Fruit fly (Drosophila melanogaster) whole organism, embryonic: ENCODE data around the gene Tet.

ENCODE experiments used
- ATbp ChIP-seq: fragments of 200-800 bp; sonication (Bioruptor generic); optimal IDR thresholded peaks from 2 replicates; lab custom pipeline; 2017; ENCODE audit warnings: missing biosample characterization, mild to moderate bottlenecking, missing genetic modification characterization, missing genetic modification reagents
- Asciz ChIP-seq: fragments of 200-800 bp; sonication (Bioruptor generic); optimal IDR thresholded peaks from 2 replicates; lab custom pipeline; 2017; ENCODE audit warnings: missing biosample characterization, mild to moderate bottlenecking, missing genetic modification characterization, missing genetic modification reagents
- C15 ChIP-seq: fragments of 200-800 bp; sonication (Bioruptor generic); IDR thresholded peaks from 3 replicates; pipeline ENCODE4 v1.3.6; 2022; ENCODE audit warnings: missing biosample characterization, missing genetic modification characterization
- CG10462 ChIP-seq: fragments of 200-800 bp; sonication (Bioruptor generic); optimal IDR thresholded peaks from 2 replicates; lab custom pipeline; 2016; ENCODE audit warnings: missing biosample characterization, missing genetic modification characterization
- CG12769 ChIP-seq: fragments of 200-800 bp; sonication (Bioruptor generic); optimal IDR thresholded peaks from 2 replicates; lab custom pipeline; 2019; ENCODE audit warnings: missing biosample characterization, mild to moderate bottlenecking, missing genetic modification characterization, moderate library complexity
- CG2202 ChIP-seq: fragments of 200-800 bp; sonication (Bioruptor generic); optimal IDR thresholded peaks from 2 replicates; lab custom pipeline; 2018; ENCODE audit warnings: missing biosample characterization, mild to moderate bottlenecking, missing genetic modification characterization
- CG33213 ChIP-seq: fragments of 200-800 bp; sonication (Bioruptor generic); optimal IDR thresholded peaks from 3 replicates; lab custom pipeline; 2016; ENCODE audit warnings: missing biosample characterization, missing genetic modification characterization
- CG4282 ChIP-seq: fragments of 200-800 bp; sonication (Bioruptor generic); optimal IDR thresholded peaks from 2 replicates; lab custom pipeline; 2016; ENCODE audit warnings: missing biosample characterization, missing genetic modification characterization
- CG6254 ChIP-seq: fragments of 200-800 bp; sonication (Bioruptor generic); optimal IDR thresholded peaks from 3 replicates; lab custom pipeline; 2017; ENCODE audit warnings: mild to moderate bottlenecking, missing biosample characterization, missing genetic modification reagents, missing genetic modification characterization
- CG6813 ChIP-seq: fragments of 200-800 bp; sonication (Bioruptor generic); optimal IDR thresholded peaks from 2 replicates; lab custom pipeline; 2017; ENCODE audit warnings: missing biosample characterization, missing genetic modification characterization, mild to moderate bottlenecking, moderate library complexity, missing genetic modification reagents
- CG7745 ChIP-seq: fragments of 200-800 bp; sonication (Bioruptor generic); optimal IDR thresholded peaks from 2 replicates; lab custom pipeline; 2018; ENCODE audit warnings: missing biosample characterization, mild to moderate bottlenecking, missing genetic modification characterization, moderate library complexity
- CG8281 ChIP-seq: fragments of 200-800 bp; sonication (Bioruptor generic); optimal IDR thresholded peaks from 2 replicates; lab custom pipeline; 2018; ENCODE audit warnings: missing biosample characterization, mild to moderate bottlenecking, missing genetic modification characterization, moderate library complexity
- CG8290 ChIP-seq, 3 experiments: fragments of 200-800 bp; sonication (Bioruptor generic); optimal IDR thresholded peaks; 2 replicates each; lab custom pipeline; 2016 to 2019; ENCODE audit warnings: missing biosample characterization in 3 of 3, missing genetic modification characterization in 3 of 3, mild to moderate bottlenecking in 2 of 3, moderate library complexity in 1 of 3
- CG8765 ChIP-seq: fragments of 200-800 bp; sonication (Bioruptor generic); IDR thresholded peaks from 2 replicates; pipeline ENCODE4 v1.3.6; 2022; ENCODE audit warnings: missing biosample characterization, missing genetic modification characterization
- CG9609 ChIP-seq: fragments of 200-800 bp; sonication (Bioruptor generic); optimal IDR thresholded peaks from 3 replicates; lab custom pipeline; 2016; ENCODE audit warnings: missing biosample characterization, missing genetic modification characterization
- CoRest ChIP-seq: fragments of 200-800 bp; sonication (Bioruptor generic); optimal IDR thresholded peaks from 3 replicates; lab custom pipeline; 2018; ENCODE audit warnings: missing biosample characterization, mild to moderate bottlenecking, missing genetic modification characterization, moderate library complexity
- Dip3 ChIP-seq: fragments of 200-800 bp; sonication (Bioruptor generic); optimal IDR thresholded peaks from 3 replicates; lab custom pipeline; 2016; ENCODE audit warnings: missing biosample characterization, missing genetic modification characterization
- E2f2 ChIP-seq: fragments of 200-800 bp; sonication (Bioruptor generic); IDR thresholded peaks from 2 replicates; pipeline ENCODE4 v1.3.6; 2022; ENCODE audit warnings: missing biosample characterization, missing genetic modification characterization
- Ets65A ChIP-seq: fragments of 200-800 bp; sonication (Bioruptor generic); peaks from one replicate; lab custom pipeline; 2016; ENCODE audit warnings: missing biosample characterization, missing genetic modification characterization
- Ets97D ChIP-seq: fragments of 200-800 bp; sonication (Bioruptor generic); optimal IDR thresholded peaks from 3 replicates; lab custom pipeline; 2016; ENCODE audit warnings: missing biosample characterization, missing genetic modification characterization
- Fer1 ChIP-seq: fragments of 200-800 bp; sonication (Bioruptor generic); optimal IDR thresholded peaks from 2 replicates; lab custom pipeline; 2017; ENCODE audit warnings: missing biosample characterization, mild to moderate bottlenecking, missing genetic modification characterization
- Hr3 ChIP-seq: fragments of 200-800 bp; sonication (Bioruptor generic); optimal IDR thresholded peaks from 3 replicates; lab custom pipeline; 2016; ENCODE audit warnings: missing biosample characterization, missing genetic modification characterization
- Jarid2 ChIP-seq: fragments of 200-800 bp; sonication (Bioruptor generic); optimal IDR thresholded peaks from 3 replicates; lab custom pipeline; 2017; ENCODE audit warnings: mild to moderate bottlenecking, missing biosample characterization, missing genetic modification reagents, missing genetic modification characterization
- Neu2 ChIP-seq: fragments of 200-800 bp; sonication (Bioruptor generic); optimal IDR thresholded peaks from 3 replicates; lab custom pipeline; 2016; ENCODE audit warnings: missing biosample characterization, missing genetic modification characterization, borderline replicate concordance
- Sox100B ChIP-seq: fragments of 200-800 bp; sonication (Bioruptor generic); optimal IDR thresholded peaks from 3 replicates; lab custom pipeline; 2018; ENCODE audit warnings: missing biosample characterization, mild to moderate bottlenecking, missing genetic modification characterization
- Sox102F ChIP-seq: fragments of 200-800 bp; sonication (Bioruptor generic); optimal IDR thresholded peaks from 2 replicates; lab custom pipeline; 2018; ENCODE audit warnings: missing biosample characterization, mild to moderate bottlenecking, missing genetic modification characterization, moderate library complexity
- Taf1 ChIP-seq: fragments of 200-800 bp; sonication (Bioruptor generic); IDR thresholded peaks from 2 replicates; pipeline ENCODE4 v1.3.6; 2022; ENCODE audit warnings: missing biosample characterization, missing genetic modification characterization
- Trl ChIP-seq, 3 experiments: fragments of >200 bp in 2 of 3; fragments of 200-800 bp in 1 of 3; sonication (Bioruptor generic) in 1 of 3; optimal IDR thresholded peaks; 2 replicates in 1 of 3; 3 replicates in 2 of 3; lab custom pipeline; 2016 to 2017; ENCODE audit warnings: missing biosample characterization in 1 of 3, missing genetic modification characterization in 1 of 3
- abd-A ChIP-seq: fragments of 200-800 bp; sonication (Bioruptor generic); optimal IDR thresholded peaks from 3 replicates; lab custom pipeline; 2019; ENCODE audit warnings: missing biosample characterization, mild to moderate bottlenecking, missing genetic modification characterization, moderate library complexity
- bbx ChIP-seq: fragments of 200-800 bp; sonication (Bioruptor generic); IDR thresholded peaks from 2 replicates; pipeline ENCODE4 v1.3.6; 2022; ENCODE audit warnings: missing biosample characterization, missing genetic modification characterization; ENCODE audit not compliant: partially characterized antibody
- btn ChIP-seq: fragments of 200-800 bp; sonication (Bioruptor generic); optimal IDR thresholded peaks from 2 replicates; lab custom pipeline; 2016; ENCODE audit warnings: missing biosample characterization, missing genetic modification characterization
- cg ChIP-seq: fragments of 200-800 bp; sonication (Bioruptor generic); optimal IDR thresholded peaks from 3 replicates; lab custom pipeline; 2019; ENCODE audit warnings: missing biosample characterization, mild to moderate bottlenecking, missing genetic modification characterization, moderate library complexity
- chif ChIP-seq, 2 experiments: fragments of 200-800 bp; sonication (Bioruptor generic); optimal IDR thresholded peaks; 3 replicates each; lab custom pipeline; 2016; ENCODE audit warnings: missing biosample characterization in 2 of 2, missing genetic modification characterization in 2 of 2
- chinmo ChIP-seq: fragments of 200-800 bp; sonication (Bioruptor generic); IDR thresholded peaks from 4 replicates; pipeline ENCODE4 v1.3.6; 2022; ENCODE audit warnings: missing biosample characterization, missing genetic modification characterization; ENCODE audit not compliant: partially characterized antibody
- fd64A ChIP-seq: fragments of 200-800 bp; sonication (Bioruptor generic); optimal IDR thresholded peaks from 3 replicates; lab custom pipeline; 2018; ENCODE audit warnings: missing biosample characterization, mild to moderate bottlenecking, missing genetic modification characterization
- jing ChIP-seq: fragments of 200-800 bp; sonication (Bioruptor generic); optimal IDR thresholded peaks from 2 replicates; lab custom pipeline; 2018; ENCODE audit warnings: missing biosample characterization, mild to moderate bottlenecking, missing genetic modification characterization
- kah ChIP-seq: fragments of 200-800 bp; sonication (Bioruptor generic); optimal IDR thresholded peaks from 2 replicates; lab custom pipeline; 2018; ENCODE audit warnings: missing biosample characterization, mild to moderate bottlenecking, missing genetic modification characterization
- odd ChIP-seq: fragments of 200-800 bp; sonication (Bioruptor generic); optimal IDR thresholded peaks from 2 replicates; lab custom pipeline; 2017; ENCODE audit warnings: missing biosample characterization, mild to moderate bottlenecking, missing genetic modification characterization
- pnt ChIP-seq: fragments of 200-800 bp; sonication (Bioruptor generic); optimal IDR thresholded peaks from 3 replicates; lab custom pipeline; 2016; ENCODE audit warnings: missing biosample characterization, missing genetic modification characterization
- repo ChIP-seq: fragments of 200-800 bp; sonication (Bioruptor generic); optimal IDR thresholded peaks from 2 replicates; lab custom pipeline; 2016; ENCODE audit warnings: missing biosample characterization, missing genetic modification characterization
- sc ChIP-seq, 3 experiments: fragments of >200 bp in 2 of 3; fragments of 200-800 bp in 1 of 3; sonication (Bioruptor generic) in 1 of 3; optimal IDR thresholded peaks; 2 replicates in 2 of 3; 3 replicates in 1 of 3; lab custom pipeline; 2017; ENCODE audit warnings: mild to moderate bottlenecking in 1 of 3, missing biosample characterization in 1 of 3, missing genetic modification characterization in 1 of 3, missing genetic modification reagents in 1 of 3
- ssp ChIP-seq: fragments of 200-800 bp; sonication (Bioruptor generic); IDR thresholded peaks from 2 replicates; pipeline ENCODE4 v1.3.6; 2022; ENCODE audit warnings: missing biosample characterization, missing genetic modification characterization
- stc ChIP-seq: fragments of 200-800 bp; sonication (Bioruptor generic); IDR thresholded peaks from 2 replicates; pipeline ENCODE4 v1.3.6; 2022; ENCODE audit warnings: missing biosample characterization, missing genetic modification characterization
- vvl ChIP-seq: fragments of 200-800 bp; sonication (Bioruptor generic); IDR thresholded peaks from 2 replicates; pipeline ENCODE4 v1.3.6; 2022; ENCODE audit warnings: missing biosample characterization, missing genetic modification characterization
- yki ChIP-seq: fragments of >200 bp; optimal IDR thresholded peaks from 3 replicates; lab custom pipeline; 2018
- zen ChIP-seq: fragments of 200-800 bp; sonication (Bioruptor generic); optimal IDR thresholded peaks from 3 replicates; lab custom pipeline; 2018; ENCODE audit warnings: missing biosample characterization, mild to moderate bottlenecking, missing genetic modification characterization, moderate library complexity
- zen2 ChIP-seq: fragments of 200-800 bp; sonication (Bioruptor generic); IDR thresholded peaks from 3 replicates; pipeline ENCODE4 v1.3.6; 2022; ENCODE audit warnings: missing biosample characterization, missing genetic modification characterization; ENCODE audit not compliant: partially characterized antibody
- zfh1 ChIP-seq: fragments of 200-800 bp; sonication (Bioruptor generic); IDR thresholded peaks from 3 replicates; pipeline ENCODE4 v1.3.6; 2022; ENCODE audit warnings: missing biosample characterization, missing genetic modification characterization

Gene Tet

DNA sequence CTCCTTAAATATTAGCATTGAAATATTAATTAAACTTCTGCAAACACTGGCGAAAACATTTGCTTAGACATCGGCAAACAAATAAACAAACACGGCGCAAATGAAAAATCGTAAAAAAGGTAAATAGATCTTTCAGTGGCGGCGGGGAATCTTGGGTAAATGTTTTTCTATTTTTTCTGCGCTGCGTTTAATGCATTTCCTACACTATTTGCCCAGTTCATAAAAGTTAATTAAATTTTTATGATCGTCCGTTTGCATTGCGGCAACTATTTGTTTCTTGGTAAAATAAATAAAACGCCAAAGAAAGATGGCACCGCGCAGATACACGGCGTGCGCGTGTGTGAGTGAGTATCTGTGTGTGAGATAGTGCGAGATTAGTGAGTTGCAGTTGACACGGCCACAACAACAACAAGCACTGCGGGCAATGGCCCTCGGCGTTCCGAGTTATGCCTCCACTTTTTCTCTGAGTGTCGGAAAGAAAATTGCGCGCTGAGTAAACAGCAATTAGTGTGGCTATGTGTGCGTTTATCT, 80.4 kb downstream of the Tet start (continued):
- TF ChIP-seq CG7745 (tag; lab: Kevin White, UChicago) = peak; percentile 81
- TF ChIP-seq Hr3 (GFP tag; lab: Kevin White, UChicago) = no peak
- no peak for TF ChIP-seq Sox100B
- TF ChIP-seq Taf1 = no peak
- no peak for TF ChIP-seq ssp (GFP tag; lab: Robert Waterston, UW)
- TF ChIP-seq CG2202 (tag; lab: Kevin White, UChicago) = peak; percentile 55
- no peak for TF ChIP-seq yki (lab: Kevin White, UChicago)
- TF ChIP-seq bbx (GFP tag; lab: Robert Waterston, UW) = no peak
- no peak; the same call in none of the 2 replicates for TF ChIP-seq vvl
- no peak for TF ChIP-seq Dip3 (GFP tag; lab: Kevin White, UChicago)
- TF ChIP-seq odd = peak; percentile 74
- no peak for TF ChIP-seq CG9609
- TF ChIP-seq zfh1 = peak; percentile 51; the same call in 2 of the 3 replicates
- no peak for TF ChIP-seq CG4282 (GFP tag; lab: Kevin White, UChicago)
- TF ChIP-seq E2f2 (GFP tag; lab: Robert Waterston, UW) = no peak
- peak; percentile 14 for TF ChIP-seq kah (GFP tag; lab: Kevin White, UChicago)
- no peak for TF ChIP-seq jing (GFP tag; lab: Kevin White, UChicago)
- no peak for TF ChIP-seq Ets97D (GFP tag; lab: Kevin White, UChicago)
- TF ChIP-seq btn (GFP tag; lab: Kevin White, UChicago) = no peak
- peak; percentile 3 to 43 for TF ChIP-seq chif (GFP tag; optimal IDR thresholded peaks at IDR 0.05; lab: Kevin White, UChicago)
- TF ChIP-seq ATbp (GFP tag; lab: Kevin White, UChicago) = peak; percentile 85
- peak; percentile 77 for TF ChIP-seq cg (GFP tag; lab: Kevin White, UChicago)
- TF ChIP-seq C15 (GFP tag; lab: Robert Waterston, UW) = no peak
- TF ChIP-seq CG8765 = peak; percentile 26; the same call in 1 of the 2 replicates
- TF ChIP-seq abd-A (tag; lab: Kevin White, UChicago) = no peak
- TF ChIP-seq Neu2 (GFP tag; lab: Kevin White, UChicago) = no peak
- TF ChIP-seq CG6254 = peak; percentile 55
- TF ChIP-seq CoRest (tag; lab: Kevin White, UChicago) = peak; percentile 18
- TF ChIP-seq stc (GFP tag; lab: Robert Waterston, UW) = no peak; the same call in 1 of the 2 replicates
- peak; percentile 75 for TF ChIP-seq CG6813 (GFP tag; lab: Kevin White, UChicago)
- TF ChIP-seq Fer1 (GFP tag; lab: Kevin White, UChicago) = peak; percentile 9
- TF ChIP-seq repo (GFP tag; lab: Kevin White, UChicago) = peak; percentile 47
- no peak for TF ChIP-seq CG12769 (tag; lab: Kevin White, UChicago)
- TF ChIP-seq fd64A (GFP tag; lab: Kevin White, UChicago) = peak; percentile 65
- peak; percentile 76 for TF ChIP-seq Asciz (GFP tag; lab: Kevin White, UChicago)
- TF ChIP-seq zen2 (GFP tag; lab: Robert Waterston, UW) = no peak
- no peak for TF ChIP-seq Jarid2 (GFP tag; lab: Kevin White, UChicago)
- no peak for TF ChIP-seq Ets65A (GFP tag; lab: Kevin White, UChicago)
- TF ChIP-seq Sox102F (GFP tag; lab: Kevin White, UChicago) = peak; percentile 59
- TF ChIP-seq CG8290 (GFP tag; optimal IDR thresholded peaks at IDR 0.05; lab: Kevin White, UChicago) = peak; percentile 32
- peak; percentile 53 to 56 for TF ChIP-seq CG8290 (tag; optimal IDR thresholded peaks at IDR 0.05; lab: Kevin White, UChicago)
- no peak for TF ChIP-seq pnt (GFP tag; lab: Kevin White, UChicago)
- no peak for TF ChIP-seq CG33213 (GFP tag; lab: Kevin White, UChicago)
- peak; percentile 37 for TF ChIP-seq CG10462 (GFP tag; lab: Kevin White, UChicago)
- TF ChIP-seq chinmo (GFP tag; lab: Robert Waterston, UW) = peak; percentile 76; the same call in 2 of the 4 replicates
- TF ChIP-seq Trl (optimal IDR thresholded peaks at IDR 0.05; lab: Kevin White, UChicago) = no peak
- peak; percentile 42 for TF ChIP-seq Trl (GFP tag; optimal IDR thresholded peaks at IDR 0.05; lab: Kevin White, UChicago)
- TF ChIP-seq zen (tag; lab: Kevin White, UChicago) = peak; percentile 48
- no peak for TF ChIP-seq sc (optimal IDR thresholded peaks at IDR 0.05; lab: Kevin White, UChicago)
- peak; percentile 25 for TF ChIP-seq sc (GFP tag; optimal IDR thresholded peaks at IDR 0.05; lab: Kevin White, UChicago)
- TF ChIP-seq CG8281 (tag; lab: Kevin White, UChicago) = peak; percentile 49
